Fruit fly (Drosophila melanogaster) whole organism, prepupa: ENCODE results near the gene T48.
A peak's percentile ranks its signal among the peaks of the same experiment; 100 is the strongest.

Experiments
- Blimp-1 ChIP-seq: fragments of 200-800 bp; sonication (Bioruptor generic); optimal IDR thresholded peaks from 3 replicates; lab custom pipeline; 2017; ENCODE audit warnings: missing biosample characterization, missing genetic modification characterization, mild to moderate bottlenecking, moderate library complexity, missing genetic modification reagents
- CG10631 ChIP-seq: fragments of 200-800 bp; sonication (Bioruptor generic); optimal IDR thresholded peaks from 2 replicates; lab custom pipeline; 2016; ENCODE audit warnings: missing biosample characterization, missing genetic modification characterization
- CG10669 ChIP-seq: fragments of 200-800 bp; sonication (Bioruptor generic); optimal IDR thresholded peaks from 3 replicates; lab custom pipeline; 2018; ENCODE audit warnings: missing biosample characterization, mild to moderate bottlenecking, missing genetic modification characterization, moderate library complexity
- CG11294 ChIP-seq: fragments of 200-800 bp; sonication (Bioruptor generic); IDR thresholded peaks from 2 replicates; pipeline ENCODE4 v1.3.6; 2022; ENCODE audit warnings: missing biosample characterization, missing genetic modification characterization
- CG11762 ChIP-seq: fragments of 200-800 bp; sonication (Bioruptor generic); optimal IDR thresholded peaks from 3 replicates; lab custom pipeline; 2016; ENCODE audit warnings: missing biosample characterization, missing genetic modification characterization; ENCODE audit not compliant: insufficient read depth
- CG11902 ChIP-seq: fragments of 200-800 bp; sonication (Bioruptor generic); optimal IDR thresholded peaks from 3 replicates; lab custom pipeline; 2016; ENCODE audit warnings: missing biosample characterization, missing genetic modification characterization
- CG16779 ChIP-seq: fragments of 200-800 bp; sonication (Bioruptor generic); optimal IDR thresholded peaks from 3 replicates; lab custom pipeline; 2017; ENCODE audit warnings: missing biosample characterization, mild to moderate bottlenecking, missing genetic modification characterization
- CG32006 ChIP-seq: fragments of 200-800 bp; sonication (Bioruptor generic); optimal IDR thresholded peaks from 3 replicates; lab custom pipeline; 2017; ENCODE audit warnings: missing biosample characterization, mild to moderate bottlenecking, missing genetic modification characterization
- CG3919 ChIP-seq: fragments of 200-800 bp; sonication (Bioruptor generic); optimal IDR thresholded peaks from 3 replicates; lab custom pipeline; 2016; ENCODE audit warnings: missing biosample characterization, missing genetic modification characterization
- CG4318 ChIP-seq: fragments of 200-800 bp; sonication (Bioruptor generic); optimal IDR thresholded peaks from 3 replicates; lab custom pipeline; 2017; ENCODE audit warnings: missing biosample characterization, mild to moderate bottlenecking, missing genetic modification characterization
- CG6163 ChIP-seq: fragments of 200-800 bp; sonication (Bioruptor generic); IDR thresholded peaks from 3 replicates; pipeline ENCODE4 v1.3.6; 2022; ENCODE audit warnings: missing biosample characterization, missing genetic modification characterization
- CG6276 ChIP-seq: fragments of 200-800 bp; sonication (Bioruptor generic); optimal IDR thresholded peaks from 2 replicates; lab custom pipeline; 2017; ENCODE audit warnings: missing biosample characterization, mild to moderate bottlenecking, missing genetic modification characterization
- CG6808 ChIP-seq: fragments of 200-800 bp; sonication (Bioruptor generic); optimal IDR thresholded peaks from 3 replicates; lab custom pipeline; 2017; ENCODE audit warnings: missing biosample characterization, missing genetic modification characterization, mild to moderate bottlenecking, moderate library complexity, missing genetic modification reagents
- CG6854 ChIP-seq: fragments of 200-800 bp; sonication (Bioruptor generic); optimal IDR thresholded peaks from 2 replicates; lab custom pipeline; 2017; ENCODE audit warnings: missing biosample characterization, mild to moderate bottlenecking, missing genetic modification characterization
- CG7368 ChIP-seq: fragments of 200-800 bp; sonication (Bioruptor generic); optimal IDR thresholded peaks from 3 replicates; lab custom pipeline; 2016; ENCODE audit warnings: missing biosample characterization, missing genetic modification characterization
- CG8119 ChIP-seq: fragments of 200-800 bp; sonication (Bioruptor generic); IDR thresholded peaks from 3 replicates; pipeline ENCODE4 v1.3.6; 2022; ENCODE audit warnings: missing biosample characterization, missing genetic modification characterization
- CG8319 ChIP-seq: fragments of 200-800 bp; sonication (Bioruptor generic); optimal IDR thresholded peaks from 3 replicates; lab custom pipeline; 2016; ENCODE audit warnings: missing biosample characterization, missing genetic modification characterization
- CG8632 ChIP-seq: fragments of 200-800 bp; sonication (Bioruptor generic); optimal IDR thresholded peaks from 3 replicates; lab custom pipeline; 2016; ENCODE audit warnings: missing biosample characterization, missing genetic modification characterization
- CG9139 ChIP-seq: fragments of 200-800 bp; sonication (Bioruptor generic); optimal IDR thresholded peaks from 3 replicates; lab custom pipeline; 2017; ENCODE audit warnings: missing biosample characterization, mild to moderate bottlenecking, missing genetic modification characterization
- Eip75B ChIP-seq: fragments of 200-800 bp; sonication (Bioruptor generic); optimal IDR thresholded peaks from 3 replicates; lab custom pipeline; 2016; ENCODE audit warnings: missing biosample characterization, missing genetic modification characterization
- Eip78C ChIP-seq: fragments of 200-800 bp; sonication (Bioruptor generic); peaks from one replicate; lab custom pipeline; 2016; ENCODE audit warnings: missing biosample characterization, missing genetic modification characterization
- Eip93F ChIP-seq: fragments of 200-800 bp; sonication (Bioruptor generic); optimal IDR thresholded peaks from 2 replicates; lab custom pipeline; 2016; ENCODE audit warnings: missing biosample characterization, mild to moderate bottlenecking, missing genetic modification characterization
- Ets96B ChIP-seq: fragments of 200-800 bp; optimal IDR thresholded peaks from 2 replicates; lab custom pipeline; 2019; ENCODE audit warnings: missing biosample characterization, mild to moderate bottlenecking, missing genetic modification characterization, moderate library complexity
- Gug ChIP-seq: fragments of 200-800 bp; sonication (Bioruptor generic); IDR thresholded peaks from 2 replicates; pipeline ENCODE4 v1.3.6; 2022; ENCODE audit warnings: missing biosample characterization, missing genetic modification characterization
- Hr38 ChIP-seq: sonication (Bioruptor generic); optimal IDR thresholded peaks from 2 replicates; lab custom pipeline; 2016; ENCODE audit warnings: missing biosample characterization, missing genetic modification characterization
- Hr39 ChIP-seq: fragments of 200-800 bp; sonication (Bioruptor generic); optimal IDR thresholded peaks from 2 replicates; lab custom pipeline; 2016; ENCODE audit warnings: missing biosample characterization, missing genetic modification characterization
- Hr4 ChIP-seq: fragments of 200-800 bp; sonication (Bioruptor generic); optimal IDR thresholded peaks from 3 replicates; lab custom pipeline; 2016; ENCODE audit warnings: missing biosample characterization, missing genetic modification characterization
- Lpt ChIP-seq: fragments of 200-800 bp; sonication (Bioruptor generic); optimal IDR thresholded peaks from 3 replicates; lab custom pipeline; 2016; ENCODE audit warnings: missing biosample characterization, missing genetic modification characterization
- OdsH ChIP-seq: fragments of 200-800 bp; sonication (Bioruptor generic); optimal IDR thresholded peaks from 3 replicates; lab custom pipeline; 2016; ENCODE audit warnings: missing biosample characterization, missing genetic modification characterization
- Smox ChIP-seq: fragments of 200-800 bp; sonication (Bioruptor generic); optimal IDR thresholded peaks from 3 replicates; lab custom pipeline; 2016; ENCODE audit warnings: missing biosample characterization, missing genetic modification characterization
- Sox102F ChIP-seq: fragments of 200-800 bp; sonication (Bioruptor generic); optimal IDR thresholded peaks from 2 replicates; lab custom pipeline; 2016; ENCODE audit warnings: missing biosample characterization, mild to moderate bottlenecking, missing genetic modification characterization
- Sox14 ChIP-seq: fragments of 200-800 bp; sonication (Bioruptor generic); optimal IDR thresholded peaks from 3 replicates; lab custom pipeline; 2016; ENCODE audit warnings: missing biosample characterization, missing genetic modification characterization
- Sox15 ChIP-seq: fragments of 200-800 bp; sonication (Bioruptor generic); optimal IDR thresholded peaks from 3 replicates; lab custom pipeline; 2016; ENCODE audit warnings: missing biosample characterization, missing genetic modification characterization
- achi ChIP-seq: fragments of 200-800 bp; sonication (Bioruptor generic); optimal IDR thresholded peaks from 3 replicates; lab custom pipeline; 2016; ENCODE audit warnings: missing biosample characterization, missing genetic modification characterization
- acj6 ChIP-seq: fragments of 200-800 bp; sonication (Bioruptor generic); optimal IDR thresholded peaks from 3 replicates; lab custom pipeline; 2016; ENCODE audit warnings: missing biosample characterization, missing genetic modification characterization
- cyc ChIP-seq: fragments of 200-800 bp; sonication (Bioruptor generic); optimal IDR thresholded peaks from 3 replicates; lab custom pipeline; 2016; ENCODE audit warnings: missing biosample characterization, missing genetic modification characterization
- dsx ChIP-seq: fragments of 200-800 bp; optimal IDR thresholded peaks from 3 replicates; lab custom pipeline; 2019; ENCODE audit warnings: missing biosample characterization, mild to moderate bottlenecking, missing genetic modification characterization, moderate library complexity; ENCODE audit not compliant: poor library complexity, severe bottlenecking
- eg ChIP-seq: fragments of 200-800 bp; sonication (Bioruptor generic); IDR thresholded peaks from 3 replicates; pipeline ENCODE4 v1.3.6; 2022; ENCODE audit warnings: missing biosample characterization, missing genetic modification characterization
- fd59A ChIP-seq: fragments of 200-800 bp; sonication (Bioruptor generic); optimal IDR thresholded peaks from 2 replicates; lab custom pipeline; 2017; ENCODE audit warnings: missing biosample characterization, mild to moderate bottlenecking, missing genetic modification characterization, missing genetic modification reagents
- fd85E ChIP-seq: fragments of 200-800 bp; sonication (Bioruptor generic); optimal IDR thresholded peaks from 3 replicates; lab custom pipeline; 2016; ENCODE audit warnings: missing biosample characterization, missing genetic modification characterization
- lz ChIP-seq: fragments of 200-800 bp; sonication (Bioruptor generic); optimal IDR thresholded peaks from 3 replicates; lab custom pipeline; 2016; ENCODE audit warnings: missing biosample characterization, missing genetic modification characterization
- net ChIP-seq: fragments of 200-800 bp; sonication (Bioruptor generic); optimal IDR thresholded peaks from 3 replicates; lab custom pipeline; 2016; ENCODE audit warnings: missing biosample characterization, missing genetic modification characterization
- pdm3 ChIP-seq: fragments of 200-800 bp; sonication (Bioruptor generic); optimal IDR thresholded peaks from 3 replicates; lab custom pipeline; 2016; ENCODE audit warnings: missing biosample characterization, missing genetic modification characterization
- salr ChIP-seq, 2 experiments: fragments of 200-800 bp; sonication (Bioruptor generic); optimal IDR thresholded peaks; 3 replicates each; lab custom pipeline; 2016 to 2018; ENCODE audit warnings: missing biosample characterization in 2 of 2, missing genetic modification characterization in 2 of 2, mild to moderate bottlenecking in 1 of 2
- spab ChIP-seq: fragments of 200-800 bp; sonication (Bioruptor generic); optimal IDR thresholded peaks from 2 replicates; lab custom pipeline; 2017; ENCODE audit warnings: missing biosample characterization, mild to moderate bottlenecking, missing genetic modification characterization, missing genetic modification reagents
- topi ChIP-seq: fragments of 200-800 bp; sonication (Bioruptor generic); optimal IDR thresholded peaks from 3 replicates; lab custom pipeline; 2016; ENCODE audit warnings: missing biosample characterization, missing genetic modification characterization
- vri ChIP-seq: fragments of 200-800 bp; sonication (Bioruptor generic); optimal IDR thresholded peaks from 3 replicates; lab custom pipeline; 2016; ENCODE audit warnings: missing biosample characterization, mild to moderate bottlenecking, missing genetic modification characterization

Gene T48

dm6 chr3R:26886283-26886689 is 4.8 kb downstream of the T48 start (continued):
- TF ChIP-seq eg (GFP tag; lab: Robert Waterston, UW), result peak; percentile 69
- no peak for TF ChIP-seq Blimp-1 (GFP tag; lab: Kevin White, UChicago)
- TF ChIP-seq Sox14 (GFP tag; lab: Kevin White, UChicago), result peak; percentile 68
- TF ChIP-seq fd59A, result peak; percentile 66
- TF ChIP-seq CG8319 (GFP tag; lab: Kevin White, UChicago), result no peak
- TF ChIP-seq acj6, result peak; percentile 78
- peak; percentile 47 for TF ChIP-seq vri (GFP tag; lab: Kevin White, UChicago)
- TF ChIP-seq Sox102F (GFP tag; lab: Kevin White, UChicago), result peak; percentile 50
- TF ChIP-seq OdsH, result peak; percentile 74
- peak; percentile 68 for TF ChIP-seq CG9139 (GFP tag; lab: Kevin White, UChicago)
- peak; percentile 13 for TF ChIP-seq CG11902
- peak; percentile 5 for TF ChIP-seq cyc (GFP tag; lab: Kevin White, UChicago)
- peak; percentile 69 for TF ChIP-seq CG6276 (GFP tag; lab: Kevin White, UChicago)
- TF ChIP-seq Smox (GFP tag; lab: Kevin White, UChicago), result peak; percentile 46
- no peak for TF ChIP-seq Hr38 (GFP tag; lab: Kevin White, UChicago)
- TF ChIP-seq CG7368 (GFP tag; lab: Kevin White, UChicago), result peak; percentile 44
- peak; percentile 65 for TF ChIP-seq CG3919 (GFP tag; lab: Kevin White, UChicago)
- peak; percentile 67 for TF ChIP-seq net (GFP tag; lab: Kevin White, UChicago)
- peak; percentile 23 for TF ChIP-seq Hr39
- TF ChIP-seq Lpt (GFP tag; lab: Kevin White, UChicago), result peak; percentile 76
- TF ChIP-seq CG4318, result peak; percentile 53
- no peak for TF ChIP-seq Eip93F (GFP tag; lab: Kevin White, UChicago)
- peak; percentile 65 for TF ChIP-seq CG16779
- TF ChIP-seq CG6854, result peak; percentile 34
- TF ChIP-seq Eip75B (GFP tag; lab: Kevin White, UChicago), result peak; percentile 38
- peak; percentile 85 for TF ChIP-seq Eip78C (GFP tag; lab: Kevin White, UChicago)
- peak; percentile 56 for TF ChIP-seq pdm3
- TF ChIP-seq Hr4 (GFP tag; lab: Kevin White, UChicago), result peak; percentile 30
- peak; percentile 42 to 84 for TF ChIP-seq salr (GFP tag; optimal IDR thresholded peaks at IDR 0.05; lab: Kevin White, UChicago)
- peak; percentile 67 for TF ChIP-seq Gug (GFP tag; lab: Robert Waterston, UW)
- no peak for TF ChIP-seq Sox15 (GFP tag; lab: Kevin White, UChicago)
- peak; percentile 79 for TF ChIP-seq achi
- peak; percentile 75 for TF ChIP-seq CG10669
- peak; percentile 88 for TF ChIP-seq CG8119 (GFP tag; lab: Robert Waterston, UW)
- peak; percentile 87 for TF ChIP-seq Ets96B (tag; lab: Kevin White, UChicago)
- TF ChIP-seq, all 60 proteins: peak for 53

- TF ChIP-seq CG6163 (GFP tag; lab: Robert Waterston, UW) (no peak), Eip78C (GFP tag; lab: Kevin White, UChicago) (peak; percentile 31)
These were observed 5.6 kb downstream of the T48 start for dm6 chr3R:26887155-26887554.

DNA sequence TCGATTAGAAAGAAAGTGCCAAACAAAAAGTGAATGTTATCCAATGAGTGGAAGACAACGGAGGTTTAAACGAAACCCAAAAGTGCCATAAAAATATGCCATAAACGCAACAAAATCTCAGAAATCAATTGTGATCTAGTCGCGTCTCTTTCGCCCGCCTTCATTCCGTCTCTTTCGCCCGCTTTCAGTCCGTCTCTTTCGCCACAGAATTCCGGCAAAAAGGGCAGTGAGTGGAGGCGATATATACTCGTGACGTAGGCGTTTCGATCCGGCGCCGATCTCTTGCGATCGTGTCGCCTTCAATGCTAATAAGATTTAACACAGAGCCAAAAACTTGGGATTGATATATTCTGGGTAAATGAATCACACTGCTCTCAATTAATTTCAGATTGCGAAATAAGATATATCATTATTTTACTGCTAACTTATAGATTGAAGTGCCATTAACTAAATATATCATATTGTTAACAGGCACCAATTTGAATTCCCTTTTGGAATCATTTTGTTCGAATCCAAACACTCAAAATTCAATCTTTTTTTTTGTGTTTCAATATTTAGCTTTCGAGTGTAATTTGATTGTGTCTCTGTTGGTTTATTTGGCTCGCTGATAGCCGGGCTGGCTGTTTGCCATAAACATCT is 6.7 kb downstream of the T48 start:
- TF ChIP-seq CG11294 (GFP tag; lab: Robert Waterston, UW) (no peak), net (GFP tag; lab: Kevin White, UChicago) (no peak), CG10631 (GFP tag; lab: Kevin White, UChicago) (no peak), cyc (GFP tag; lab: Kevin White, UChicago) (no peak), Smox (GFP tag; lab: Kevin White, UChicago) (peak; percentile 52), CG4318 (no peak), lz (GFP tag; lab: Kevin White, UChicago) (peak; percentile 41), CG32006 (GFP tag; lab: Kevin White, UChicago) (peak; percentile 45), pdm3 (peak; percentile 13), OdsH (no peak), fd59A (no peak), topi (GFP tag; lab: Kevin White, UChicago) (peak; percentile 62), CG10669 (no peak), CG11902 (no peak), dsx (GFP tag; lab: Kevin White, UChicago) (no peak), spab (no peak), Blimp-1 (GFP tag; lab: Kevin White, UChicago) (no peak), CG11762 (GFP tag; lab: Kevin White, UChicago) (no peak), CG6808 (GFP tag; lab: Kevin White, UChicago) (no peak), CG7368 (GFP tag; lab: Kevin White, UChicago) (no peak), CG6163 (GFP tag; lab: Robert Waterston, UW) (no peak; the same call in 2 of the 3 replicates), Eip78C (GFP tag; lab: Kevin White, UChicago) (peak; percentile 86), Gug (GFP tag; lab: Robert Waterston, UW) (no peak), fd85E (no peak), CG8632 (GFP tag; lab: Kevin White, UChicago) (no peak)
